Fruit fly (Drosophila melanogaster) whole organism, embryonic: ENCODE measurements around the gene CG12081.

Experiments
- Atf3 ChIP-seq: fragments of 200-800 bp; sonication (Bioruptor generic); optimal IDR thresholded peaks from 3 replicates; lab custom pipeline; 2016; ENCODE audit warnings: missing biosample characterization, missing genetic modification characterization
- C15 ChIP-seq: fragments of 200-800 bp; sonication (Bioruptor generic); IDR thresholded peaks from 3 replicates; pipeline ENCODE4 v1.3.6; 2022; ENCODE audit warnings: missing biosample characterization, missing genetic modification characterization
- CG10565 ChIP-seq: fragments of 200-800 bp; sonication (Bioruptor generic); optimal IDR thresholded peaks from 3 replicates; lab custom pipeline; 2016; ENCODE audit warnings: missing biosample characterization, mild to moderate bottlenecking, missing genetic modification characterization
- CG11247 ChIP-seq: fragments of 200-800 bp; sonication (Bioruptor generic); IDR thresholded peaks from 2 replicates; pipeline ENCODE4 v1.3.6; 2022; ENCODE audit warnings: missing biosample characterization, missing genetic modification characterization
- CG12659 ChIP-seq: fragments of 200-800 bp; sonication (Bioruptor generic); optimal IDR thresholded peaks from 3 replicates; lab custom pipeline; 2017; ENCODE audit warnings: mild to moderate bottlenecking, missing biosample characterization, missing genetic modification reagents, missing genetic modification characterization
- CG13287 ChIP-seq: fragments of 200-800 bp; sonication (Bioruptor generic); IDR thresholded peaks from 2 replicates; pipeline ENCODE4 v1.3.6; 2022; ENCODE audit warnings: missing biosample characterization, missing genetic modification characterization; ENCODE audit not compliant: partially characterized antibody
- CG14667 ChIP-seq: fragments of 200-800 bp; sonication (Bioruptor generic); IDR thresholded peaks from 2 replicates; pipeline ENCODE4 v1.3.6; 2022; ENCODE audit warnings: missing biosample characterization, missing genetic modification characterization
- CG14965 ChIP-seq: fragments of 200-800 bp; sonication (Bioruptor generic); optimal IDR thresholded peaks from 2 replicates; lab custom pipeline; 2016; ENCODE audit warnings: missing biosample characterization, missing genetic modification characterization, borderline replicate concordance
- CG15514 ChIP-seq: fragments of 200-800 bp; sonication (Bioruptor generic); optimal IDR thresholded peaks from 3 replicates; lab custom pipeline; 2017; ENCODE audit warnings: missing biosample characterization, missing genetic modification characterization, mild to moderate bottlenecking, moderate library complexity, missing genetic modification reagents
- CG15696 ChIP-seq: fragments of 200-800 bp; sonication (Bioruptor generic); optimal IDR thresholded peaks from 2 replicates; lab custom pipeline; 2019; ENCODE audit warnings: missing biosample characterization, mild to moderate bottlenecking, missing genetic modification characterization, moderate library complexity
- CG17328 ChIP-seq: fragments of 200-800 bp; sonication (Bioruptor generic); IDR thresholded peaks from 2 replicates; pipeline ENCODE4 v1.3.6; 2022; ENCODE audit warnings: missing biosample characterization, missing genetic modification characterization
- CG17802 ChIP-seq: fragments of 200-800 bp; sonication (Bioruptor generic); optimal IDR thresholded peaks from 2 replicates; lab custom pipeline; 2018; ENCODE audit warnings: missing biosample characterization, mild to moderate bottlenecking, missing genetic modification characterization, moderate library complexity
- CG2120 ChIP-seq: fragments of 200-800 bp; sonication (Bioruptor generic); optimal IDR thresholded peaks from 3 replicates; lab custom pipeline; 2016; ENCODE audit warnings: missing biosample characterization, missing genetic modification characterization
- CG2678 ChIP-seq: fragments of 200-800 bp; sonication (Bioruptor generic); optimal IDR thresholded peaks from 3 replicates; lab custom pipeline; 2019; ENCODE audit warnings: missing biosample characterization, mild to moderate bottlenecking, missing genetic modification characterization, moderate library complexity
- CG6765 ChIP-seq: fragments of 200-800 bp; sonication (Bioruptor generic); optimal IDR thresholded peaks from 3 replicates; lab custom pipeline; 2017; ENCODE audit warnings: missing biosample characterization, mild to moderate bottlenecking, missing genetic modification characterization
- CG6813 ChIP-seq: fragments of 200-800 bp; sonication (Bioruptor generic); optimal IDR thresholded peaks from 2 replicates; lab custom pipeline; 2017; ENCODE audit warnings: missing biosample characterization, missing genetic modification characterization, mild to moderate bottlenecking, moderate library complexity, missing genetic modification reagents
- CG7928 ChIP-seq: fragments of 200-800 bp; sonication (Bioruptor generic); optimal IDR thresholded peaks from 2 replicates; lab custom pipeline; 2017; ENCODE audit warnings: missing biosample characterization, mild to moderate bottlenecking, missing genetic modification characterization
- CG7987 ChIP-seq: fragments of 200-800 bp; sonication (Bioruptor generic); optimal IDR thresholded peaks from 2 replicates; lab custom pipeline; 2018; ENCODE audit warnings: missing biosample characterization, mild to moderate bottlenecking, missing genetic modification characterization, moderate library complexity
- CG9876 ChIP-seq: fragments of 200-800 bp; sonication (Bioruptor generic); optimal IDR thresholded peaks from 2 replicates; lab custom pipeline; 2016; ENCODE audit warnings: missing biosample characterization, missing genetic modification characterization
- Chrac-16 ChIP-seq: fragments of 200-800 bp; sonication (Bioruptor generic); optimal IDR thresholded peaks from 3 replicates; lab custom pipeline; 2016; ENCODE audit warnings: missing biosample characterization, missing genetic modification characterization
- Dek ChIP-seq: fragments of 200-800 bp; sonication (Bioruptor generic); optimal IDR thresholded peaks from 3 replicates; lab custom pipeline; 2019; ENCODE audit warnings: missing biosample characterization, mild to moderate bottlenecking, missing genetic modification characterization, moderate library complexity
- GATAe ChIP-seq: fragments of 200-800 bp; sonication (Bioruptor generic); conservative IDR thresholded peaks from 2 replicates; pipeline ENCODE4 v1.3.6; 2022; ENCODE audit warnings: missing biosample characterization, missing genetic modification characterization
- HHEX ChIP-seq: fragments of 200-800 bp; sonication (Bioruptor generic); optimal IDR thresholded peaks from 3 replicates; lab custom pipeline; 2017; ENCODE audit warnings: missing biosample characterization, mild to moderate bottlenecking, missing genetic modification characterization, missing genetic modification reagents
- HmgD ChIP-seq: fragments of 200-800 bp; sonication (Bioruptor generic); optimal IDR thresholded peaks from 3 replicates; lab custom pipeline; 2016; ENCODE audit warnings: missing biosample characterization, missing genetic modification characterization
- Lim3 ChIP-seq: fragments of 200-800 bp; sonication (Bioruptor generic); IDR thresholded peaks from 2 replicates; pipeline ENCODE4 v1.3.6; 2022; ENCODE audit warnings: missing biosample characterization, missing genetic modification characterization
- Sox100B ChIP-seq: fragments of 200-800 bp; sonication (Bioruptor generic); optimal IDR thresholded peaks from 3 replicates; lab custom pipeline; 2018; ENCODE audit warnings: missing biosample characterization, mild to moderate bottlenecking, missing genetic modification characterization
- Sry-δ ChIP-seq: fragments of 200-800 bp; sonication (Bioruptor generic); optimal IDR thresholded peaks from 2 replicates; lab custom pipeline; 2016; ENCODE audit warnings: missing biosample characterization, missing genetic modification characterization
- cas ChIP-seq: fragments of 200-800 bp; sonication (Bioruptor generic); IDR thresholded peaks from 2 replicates; pipeline ENCODE4 v1.3.6; 2022; ENCODE audit warnings: missing biosample characterization, missing genetic modification characterization
- dpn ChIP-seq, 2 experiments: fragments of 200-800 bp; sonication (Bioruptor generic); optimal IDR thresholded peaks; 3 replicates each; lab custom pipeline; 2016; ENCODE audit warnings: missing biosample characterization in 2 of 2, missing genetic modification characterization in 2 of 2
- ems ChIP-seq: fragments of 200-800 bp; sonication (Bioruptor generic); optimal IDR thresholded peaks from 3 replicates; lab custom pipeline; 2016; ENCODE audit warnings: missing biosample characterization, missing genetic modification characterization
- en ChIP-seq: fragments of 200-800 bp; sonication (Bioruptor generic); optimal IDR thresholded peaks from 2 replicates; lab custom pipeline; 2016; ENCODE audit warnings: missing biosample characterization, missing genetic modification characterization
- gsb ChIP-seq: fragments of 200-800 bp; sonication (Bioruptor generic); IDR thresholded peaks from 2 replicates; pipeline ENCODE4 v1.3.6; 2022; ENCODE audit warnings: missing biosample characterization, missing genetic modification characterization
- ham ChIP-seq: fragments of 200-800 bp; sonication (Bioruptor generic); IDR thresholded peaks from 2 replicates; pipeline ENCODE4 v1.3.6; 2022; ENCODE audit warnings: missing biosample characterization, missing genetic modification characterization
- insv ChIP-seq, 2 experiments: fragments of 200-800 bp; sonication (Bioruptor generic); optimal IDR thresholded peaks; 3 replicates each; lab custom pipeline; 2016 to 2018; ENCODE audit warnings: missing biosample characterization in 2 of 2, missing genetic modification characterization in 2 of 2
- inv ChIP-seq: fragments of 200-800 bp; sonication (Bioruptor generic); IDR thresholded peaks from 2 replicates; pipeline ENCODE4 v1.3.6; 2022; ENCODE audit warnings: missing biosample characterization, missing genetic modification characterization; ENCODE audit not compliant: partially characterized antibody
- ken ChIP-seq: fragments of 200-800 bp; sonication (Bioruptor generic); IDR thresholded peaks from 3 replicates; pipeline ENCODE4 v1.3.6; 2022; ENCODE audit warnings: missing biosample characterization, missing genetic modification characterization
- mam ChIP-seq: fragments of 200-800 bp; sonication (Bioruptor generic); optimal IDR thresholded peaks from 3 replicates; lab custom pipeline; 2016; ENCODE audit warnings: missing biosample characterization, missing genetic modification characterization
- mld ChIP-seq: fragments of 200-800 bp; sonication (Bioruptor generic); IDR thresholded peaks from 3 replicates; pipeline ENCODE4 v1.3.6; 2022; ENCODE audit warnings: missing biosample characterization, missing genetic modification characterization; ENCODE audit not compliant: partially characterized antibody
- odd ChIP-seq: fragments of 200-800 bp; sonication (Bioruptor generic); optimal IDR thresholded peaks from 2 replicates; lab custom pipeline; 2017; ENCODE audit warnings: missing biosample characterization, mild to moderate bottlenecking, missing genetic modification characterization
- otp ChIP-seq: fragments of 200-800 bp; sonication (Bioruptor generic); IDR thresholded peaks from 3 replicates; pipeline ENCODE4, ENCODE4 v1.3.6; 2022; ENCODE audit warnings: missing biosample characterization, missing genetic modification characterization
- pb ChIP-seq: fragments of 200-800 bp; sonication (Bioruptor generic); optimal IDR thresholded peaks from 3 replicates; lab custom pipeline; 2016; ENCODE audit warnings: missing biosample characterization, missing genetic modification characterization
- pho ChIP-seq: fragments of 200-800 bp; sonication (Bioruptor generic); optimal IDR thresholded peaks from 2 replicates; lab custom pipeline; 2016; ENCODE audit warnings: missing biosample characterization, missing genetic modification characterization
- psq ChIP-seq: fragments of 200-800 bp; sonication (Bioruptor generic); optimal IDR thresholded peaks from 2 replicates; lab custom pipeline; 2017; ENCODE audit warnings: missing biosample characterization, missing genetic modification characterization
- rib ChIP-seq: fragments of 200-800 bp; sonication (Bioruptor generic); IDR thresholded peaks from 2 replicates; pipeline ENCODE4 v1.3.6; 2022; ENCODE audit warnings: missing biosample characterization, missing genetic modification characterization
- schlank ChIP-seq: fragments of 200-800 bp; sonication (Bioruptor generic); optimal IDR thresholded peaks from 2 replicates; lab custom pipeline; 2018; ENCODE audit warnings: missing biosample characterization, mild to moderate bottlenecking, missing genetic modification characterization
- scrt ChIP-seq: fragments of 200-800 bp; sonication (Bioruptor generic); optimal IDR thresholded peaks from 2 replicates; lab custom pipeline; 2018; ENCODE audit warnings: missing biosample characterization, mild to moderate bottlenecking, missing genetic modification characterization, moderate library complexity
- sob ChIP-seq: fragments of 200-800 bp; sonication (Bioruptor generic); IDR thresholded peaks from 2 replicates; pipeline ENCODE4 v1.3.6; 2022; ENCODE audit warnings: missing biosample characterization, missing genetic modification characterization
- tll ChIP-seq, 2 experiments: fragments of 200-800 bp in 1 of 2; fragments of >200 bp in 1 of 2; sonication (Bioruptor generic) in 1 of 2; optimal IDR thresholded peaks; 2 replicates each; lab custom pipeline; 2017 to 2019; ENCODE audit warnings: missing biosample characterization in 2 of 2, missing genetic modification characterization in 2 of 2, mild to moderate bottlenecking in 1 of 2, moderate library complexity in 1 of 2
- trem ChIP-seq: fragments of 200-800 bp; optimal IDR thresholded peaks from 3 replicates; lab custom pipeline; 2019; ENCODE audit warnings: missing biosample characterization, mild to moderate bottlenecking, missing genetic modification characterization, moderate library complexity
- zen2 ChIP-seq: fragments of 200-800 bp; sonication (Bioruptor generic); IDR thresholded peaks from 3 replicates; pipeline ENCODE4 v1.3.6; 2022; ENCODE audit warnings: missing biosample characterization, missing genetic modification characterization; ENCODE audit not compliant: partially characterized antibody

CG12081 gene

DNA sequence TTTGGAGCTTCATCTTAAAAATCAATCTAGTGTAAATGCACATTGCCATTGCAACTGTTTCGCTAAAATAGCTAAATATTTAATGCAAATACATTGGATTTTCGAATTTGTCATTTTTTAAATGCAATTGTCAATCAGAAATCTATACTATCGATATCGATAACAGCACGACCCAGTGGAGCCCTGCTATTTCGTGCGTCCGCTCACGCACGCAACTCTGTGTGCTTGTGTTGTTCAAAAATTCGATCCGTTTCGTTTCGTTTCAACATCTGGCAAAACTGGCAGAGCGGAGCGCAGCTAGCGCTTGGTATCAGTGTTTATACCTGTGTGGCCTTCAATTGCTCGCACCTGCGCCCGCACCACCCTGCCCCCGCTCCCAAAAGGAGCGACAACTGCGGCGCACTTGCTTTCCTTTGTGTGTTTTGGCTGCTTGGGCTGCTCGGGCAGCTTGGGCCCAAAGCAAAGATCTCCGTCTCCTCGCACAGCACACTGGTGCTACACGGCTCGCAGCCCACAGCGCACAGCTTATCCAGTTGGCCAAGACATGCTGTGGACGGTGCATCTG, at the start of gene CG12081:
Gene CG12081 (plus strand): TSS at position 205 of the 565 bp plus-strand sequence.
- TF ChIP-seq CG13287 (peak; percentile 92), Atf3 (GFP tag; lab: Kevin White, UChicago) (no peak), Sry-δ (GFP tag; lab: Kevin White, UChicago) (peak; percentile 82), Lim3 (GFP tag; lab: Robert Waterston, UW) (no peak), CG6765 (GFP tag; lab: Kevin White, UChicago) (no peak), CG2678 (no peak), CG7928 (GFP tag; lab: Kevin White, UChicago) (peak; percentile 28), C15 (no peak), trem (tag; lab: Kevin White, UChicago) (peak; percentile 53), gsb (GFP tag; lab: Robert Waterston, UW) (no peak), HHEX (GFP tag; lab: Kevin White, UChicago) (no peak), pho (no peak), CG17328 (GFP tag; lab: Robert Waterston, UW) (no peak), cas (GFP tag; lab: Robert Waterston, UW) (no peak), CG14667 (GFP tag; lab: Robert Waterston, UW) (no peak), insv (GFP tag; optimal IDR thresholded peaks at IDR 0.05; lab: Kevin White, UChicago) (peak in 1 of 2 experiments; percentile 61), HmgD (GFP tag; lab: Kevin White, UChicago) (peak; percentile 16), Sox100B (GFP tag; lab: Kevin White, UChicago) (no peak), schlank (tag; lab: Kevin White, UChicago) (no peak), odd (no peak), zen2 (GFP tag; lab: Robert Waterston, UW) (peak; percentile 84), sob (GFP tag; lab: Robert Waterston, UW) (peak; percentile 55; the same call in 1 of the 2 replicates), CG14965 (GFP tag; lab: Kevin White, UChicago) (no peak), mam (GFP tag; lab: Kevin White, UChicago) (no peak), CG17802 (tag; lab: Kevin White, UChicago) (peak; percentile 75), ems (GFP tag; lab: Kevin White, UChicago) (no peak), otp (GFP tag; lab: Robert Waterston, UW) (no peak), Dek (tag; lab: Kevin White, UChicago) (peak; percentile 7), en (no peak), tll (GFP tag; optimal IDR thresholded peaks at IDR 0.05; lab: Kevin White, UChicago) (no peak), inv (GFP tag; lab: Robert Waterston, UW) (peak; percentile 85), mld (GFP tag; lab: Robert Waterston, UW) (peak; percentile 86; the same call in 2 of the 3 replicates), pb (GFP tag; lab: Kevin White, UChicago) (no peak), CG12659 (GFP tag; lab: Kevin White, UChicago) (peak; percentile 90), CG11247 (GFP tag; lab: Robert Waterston, UW) (no peak), CG15696 (tag; lab: Kevin White, UChicago) (no peak), CG6813 (no peak), ham (GFP tag; lab: Robert Waterston, UW) (no peak), dpn (GFP tag; optimal IDR thresholded peaks at IDR 0.05; lab: Kevin White, UChicago) (no peak), rib (GFP tag; lab: Robert Waterston, UW) (no peak), ken (GFP tag; lab: Robert Waterston, UW) (no peak), scrt (GFP tag; lab: Kevin White, UChicago) (no peak), GATAe (no peak), CG2120 (peak; percentile 25), CG15514 (peak; percentile 79), psq (GFP tag; lab: Kevin White, UChicago) (no peak), CG7987 (GFP tag; lab: Kevin White, UChicago) (no peak), Chrac-16 (no peak), CG9876 (GFP tag; lab: Kevin White, UChicago) (no peak), CG10565 (GFP tag; lab: Kevin White, UChicago) (no peak)
